Fruit fly (Drosophila melanogaster): ENCODE results near the gene homer.
A peak's percentile ranks its signal among the peaks of the same experiment; 100 is the strongest.

The homer gene

DNA sequence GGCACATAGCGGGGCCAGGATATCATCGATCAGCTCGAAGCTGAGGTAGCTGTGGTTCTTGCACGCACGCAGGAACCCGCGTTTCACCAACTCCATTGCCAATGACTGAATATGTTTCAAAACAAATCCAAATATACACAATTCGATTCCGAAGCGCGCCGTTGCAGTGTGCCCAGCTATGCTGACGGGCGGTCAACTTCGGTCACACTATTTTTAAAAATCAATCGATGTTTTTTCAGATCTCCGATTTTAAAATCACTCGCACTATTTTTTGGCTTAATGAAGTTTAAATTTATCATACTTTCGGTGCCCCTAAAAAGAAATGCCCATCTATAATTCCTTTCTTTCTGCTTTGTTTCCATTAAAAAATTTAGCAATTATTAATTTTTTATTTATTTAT, 45.7 kb downstream of the homer start, which contains the start of gene Nse1 (continued):
- TF ChIP-seq wek (GFP tag; optimal IDR thresholded peaks at IDR 0.05), result no peak
- no peak for TF ChIP-seq Nf-YA (GFP tag; IDR thresholded peaks at IDR 0.05)
- no peak for TF ChIP-seq esg (GFP tag; conservative IDR thresholded peaks at IDR 0.05)
- TF ChIP-seq CG13123 (GFP tag; optimal IDR thresholded peaks at IDR 0.05), result no peak
- TF ChIP-seq TFAM (GFP tag; optimal IDR thresholded peaks at IDR 0.05), result no peak
- TF ChIP-seq D (optimal IDR thresholded peaks at IDR 0.05), result peak; percentile 11
- TF ChIP-seq D (GFP tag; optimal IDR thresholded peaks at IDR 0.05), result no peak
- TF ChIP-seq CG34224 (GFP tag; IDR thresholded peaks at IDR 0.05; ENCODE audit: partially characterized antibody), result peak; percentile 78
- no peak for TF ChIP-seq CG6854 (GFP tag; optimal IDR thresholded peaks at IDR 0.05)
- TF ChIP-seq sug (tag; optimal IDR thresholded peaks at IDR 0.05), result no peak
- TF ChIP-seq Neu2 (GFP tag; optimal IDR thresholded peaks at IDR 0.05; ENCODE audit: borderline replicate concordance), result no peak
- TF ChIP-seq cwo (GFP tag; optimal IDR thresholded peaks at IDR 0.05), result no peak
- TF ChIP-seq CG11093 (GFP tag; IDR thresholded peaks at IDR 0.05), result no peak
- no peak for TF ChIP-seq CG3065 (GFP tag; optimal IDR thresholded peaks at IDR 0.05)
- no peak for TF ChIP-seq Asciz (GFP tag; optimal IDR thresholded peaks at IDR 0.05)
- peak; percentile 84 for TF ChIP-seq CG3995 (GFP tag; optimal IDR thresholded peaks at IDR 0.05)
- TF ChIP-seq sisA (GFP tag; IDR thresholded peaks at IDR 0.05), result no peak
- TF ChIP-seq slp2 (GFP tag; optimal IDR thresholded peaks at IDR 0.05), result no peak
- no peak for TF ChIP-seq CG7357 (GFP tag; IDR thresholded peaks at IDR 0.05)
- peak; percentile 46 for TF ChIP-seq Ets97D (GFP tag; optimal IDR thresholded peaks at IDR 0.05)
- TF ChIP-seq pros (GFP tag; optimal IDR thresholded peaks at IDR 0.05), result no peak
- TF ChIP-seq Lhr (GFP tag; optimal IDR thresholded peaks at IDR 0.05), result peak; percentile 24
- TF ChIP-seq ato (GFP tag; IDR thresholded peaks at IDR 0.05; ENCODE audit: partially characterized antibody), result peak; percentile 33; the same call in 1 of the 2 replicates
- no peak for TF ChIP-seq luna (GFP tag; optimal IDR thresholded peaks at IDR 0.05)
- TF ChIP-seq CG9797 (GFP tag; optimal IDR thresholded peaks at IDR 0.05), result peak; percentile 81
- peak; percentile 67 for TF ChIP-seq inv (GFP tag; IDR thresholded peaks at IDR 0.05; ENCODE audit: partially characterized antibody)
- no peak for TF ChIP-seq CG9727 (GFP tag; optimal IDR thresholded peaks at IDR 0.05)
- TF ChIP-seq kah (GFP tag; optimal IDR thresholded peaks at IDR 0.05), result no peak
- TF ChIP-seq CG10979 (tag; optimal IDR thresholded peaks at IDR 0.05), result no peak
- no peak for TF ChIP-seq CG14050 (GFP tag; IDR thresholded peaks at IDR 0.05)
- TF ChIP-seq Doc2 (GFP tag; IDR thresholded peaks at IDR 0.05), result no peak
- TF ChIP-seq CG2129 (GFP tag; IDR thresholded peaks at IDR 0.05; ENCODE audit: partially characterized antibody), result peak; percentile 38; the same call in 1 of the 2 replicates
- no peak for TF ChIP-seq H2.0 (GFP tag; IDR thresholded peaks at IDR 0.05)
- no peak for TF ChIP-seq CG13424 (tag; optimal IDR thresholded peaks at IDR 0.05)
- TF ChIP-seq CG12104 (GFP tag; optimal IDR thresholded peaks at IDR 0.05), result no peak
- TF ChIP-seq odd (GFP tag; optimal IDR thresholded peaks at IDR 0.05), result no peak
- no peak for TF ChIP-seq CG10565 (GFP tag; optimal IDR thresholded peaks at IDR 0.05)
- no peak for TF ChIP-seq corto (GFP tag; optimal IDR thresholded peaks at IDR 0.05)
- TF ChIP-seq rib (GFP tag; IDR thresholded peaks at IDR 0.05), result no peak
- TF ChIP-seq Ssrp (tag; optimal IDR thresholded peaks at IDR 0.05), result no peak
- TF ChIP-seq HLHmδ (GFP tag; optimal IDR thresholded peaks at IDR 0.05), result no peak
- no peak for TF ChIP-seq Deaf1 (tag; optimal IDR thresholded peaks at IDR 0.05)
- TF ChIP-seq nmo (GFP tag; optimal IDR thresholded peaks at IDR 0.05), result no peak
- TF ChIP-seq dysf (GFP tag; IDR thresholded peaks at IDR 0.05), result no peak
- TF ChIP-seq Ptx1 (GFP tag; IDR thresholded peaks at IDR 0.05), result no peak
- TF ChIP-seq bsh (GFP tag; optimal IDR thresholded peaks at IDR 0.05), result no peak
- TF ChIP-seq salm (tag; optimal IDR thresholded peaks at IDR 0.05), result no peak
- no peak for TF ChIP-seq otp (GFP tag; IDR thresholded peaks at IDR 0.05)
- TF ChIP-seq CG8281 (tag; optimal IDR thresholded peaks at IDR 0.05), result no peak
- TF ChIP-seq CG4617 (GFP tag; optimal IDR thresholded peaks at IDR 0.05; ENCODE audit: borderline replicate concordance), result peak; percentile 9
- no peak for TF ChIP-seq CG10147 (GFP tag; optimal IDR thresholded peaks at IDR 0.05)
